Fruit fly (Drosophila melanogaster) whole organism, embryonic: Measurements from ENCODE around the gene CG45307.
A peak's percentile ranks its signal among the peaks of the same experiment; 100 is the strongest.

Source experiments
- Adf1 ChIP-seq: fragments of 200-800 bp; sonication (Bioruptor generic); IDR thresholded peaks from 2 replicates; pipeline ENCODE4 v1.3.6; 2022; ENCODE audit warnings: missing biosample characterization, missing genetic modification characterization
- Aef1 ChIP-seq: fragments of 200-800 bp; sonication (Bioruptor generic); IDR thresholded peaks from 3 replicates; pipeline ENCODE4 v1.3.6; 2022; ENCODE audit warnings: missing biosample characterization, missing genetic modification characterization
- Atf3 ChIP-seq: fragments of 200-800 bp; sonication (Bioruptor generic); optimal IDR thresholded peaks from 3 replicates; lab custom pipeline; 2016; ENCODE audit warnings: missing biosample characterization, missing genetic modification characterization
- Atf6 ChIP-seq: fragments of 200-800 bp; sonication (Bioruptor generic); IDR thresholded peaks from 2 replicates; pipeline ENCODE4 v1.3.6; 2022; ENCODE audit warnings: missing biosample characterization, missing genetic modification characterization
- B-H2 ChIP-seq: fragments of 200-800 bp; sonication (Bioruptor generic); optimal IDR thresholded peaks from 2 replicates; lab custom pipeline; 2018; ENCODE audit warnings: missing biosample characterization, mild to moderate bottlenecking, missing genetic modification characterization
- Bgb ChIP-seq: fragments of 200-800 bp; sonication (Bioruptor generic); IDR thresholded peaks from 2 replicates; pipeline ENCODE4 v1.3.6; 2022; ENCODE audit warnings: missing biosample characterization, missing genetic modification characterization; ENCODE audit not compliant: partially characterized antibody
- Blimp-1 ChIP-seq: fragments of 200-800 bp; sonication (Bioruptor generic); optimal IDR thresholded peaks from 3 replicates; lab custom pipeline; 2018; ENCODE audit warnings: missing biosample characterization, missing genetic modification characterization, mild to moderate bottlenecking, moderate library complexity, missing genetic modification reagents
- CG10543 ChIP-seq: fragments of 200-800 bp; sonication (Bioruptor generic); optimal IDR thresholded peaks from 3 replicates; lab custom pipeline; 2017; ENCODE audit warnings: missing biosample characterization, mild to moderate bottlenecking, missing genetic modification characterization, moderate library complexity
- CG12219 ChIP-seq: fragments of 200-800 bp; sonication (Bioruptor generic); optimal IDR thresholded peaks from 3 replicates; lab custom pipeline; 2018; ENCODE audit warnings: missing biosample characterization, mild to moderate bottlenecking, missing genetic modification characterization
- CG1233 ChIP-seq: fragments of 200-800 bp; sonication (Bioruptor generic); optimal IDR thresholded peaks from 4 replicates; lab custom pipeline; 2018; ENCODE audit warnings: missing biosample characterization, mild to moderate bottlenecking, missing genetic modification characterization
- CG13123 ChIP-seq: fragments of 200-800 bp; sonication (Bioruptor generic); optimal IDR thresholded peaks from 2 replicates; lab custom pipeline; 2016; ENCODE audit warnings: missing biosample characterization, missing genetic modification characterization
- CG13296 ChIP-seq: fragments of 200-800 bp; sonication (Bioruptor generic); optimal IDR thresholded peaks from 3 replicates; lab custom pipeline; 2018; ENCODE audit warnings: missing biosample characterization, mild to moderate bottlenecking, missing genetic modification characterization
- CG13624 ChIP-seq: fragments of 200-800 bp; sonication (Bioruptor generic); optimal IDR thresholded peaks from 2 replicates; lab custom pipeline; 2016; ENCODE audit warnings: missing biosample characterization, missing genetic modification characterization
- CG30403 ChIP-seq: fragments of 200-800 bp; sonication (Bioruptor generic); optimal IDR thresholded peaks from 3 replicates; lab custom pipeline; 2016; ENCODE audit warnings: missing biosample characterization, missing genetic modification characterization
- CG31224 ChIP-seq: fragments of 200-800 bp; sonication (Bioruptor generic); IDR thresholded peaks from 2 replicates; pipeline ENCODE4 v1.3.6; 2022; ENCODE audit warnings: missing biosample characterization, missing genetic modification characterization
- CG31365 ChIP-seq: fragments of 200-800 bp; sonication (Bioruptor generic); optimal IDR thresholded peaks from 2 replicates; lab custom pipeline; 2018; ENCODE audit warnings: missing biosample characterization, mild to moderate bottlenecking, missing genetic modification characterization
- CG3163 ChIP-seq: fragments of 200-800 bp; sonication (Bioruptor generic); optimal IDR thresholded peaks from 3 replicates; lab custom pipeline; 2016; ENCODE audit warnings: missing biosample characterization, missing genetic modification characterization
- CG3281 ChIP-seq: fragments of 200-800 bp; sonication (Bioruptor generic); optimal IDR thresholded peaks from 3 replicates; lab custom pipeline; 2017; ENCODE audit warnings: missing biosample characterization, mild to moderate bottlenecking, missing genetic modification characterization
- CG34224 ChIP-seq: fragments of 200-800 bp; sonication (Bioruptor generic); IDR thresholded peaks from 3 replicates; pipeline ENCODE4 v1.3.6; 2022; ENCODE audit warnings: missing biosample characterization, missing genetic modification characterization; ENCODE audit not compliant: partially characterized antibody
- CG4424 ChIP-seq: fragments of 200-800 bp; sonication (Bioruptor generic); optimal IDR thresholded peaks from 3 replicates; lab custom pipeline; 2016; ENCODE audit warnings: missing biosample characterization, missing genetic modification characterization
- CG6854 ChIP-seq: fragments of 200-800 bp; sonication (Bioruptor generic); optimal IDR thresholded peaks from 3 replicates; lab custom pipeline; 2017; ENCODE audit warnings: missing biosample characterization, mild to moderate bottlenecking, missing genetic modification characterization
- CG8290 ChIP-seq, 3 experiments: fragments of 200-800 bp; sonication (Bioruptor generic); optimal IDR thresholded peaks; 2 replicates each; lab custom pipeline; 2016 to 2019; ENCODE audit warnings: missing biosample characterization in 3 of 3, missing genetic modification characterization in 3 of 3, mild to moderate bottlenecking in 2 of 3, moderate library complexity in 1 of 3
- CG8924 ChIP-seq: fragments of 200-800 bp; optimal IDR thresholded peaks from 3 replicates; lab custom pipeline; 2019; ENCODE audit warnings: missing biosample characterization, mild to moderate bottlenecking, missing genetic modification characterization, moderate library complexity
- CG9797 ChIP-seq: fragments of 200-800 bp; sonication (Bioruptor generic); optimal IDR thresholded peaks from 3 replicates; lab custom pipeline; 2018; ENCODE audit warnings: missing biosample characterization, mild to moderate bottlenecking, missing genetic modification characterization
- Dbx ChIP-seq: fragments of 200-800 bp; sonication (Bioruptor generic); IDR thresholded peaks from 3 replicates; pipeline ENCODE4 v1.3.6; 2022; ENCODE audit warnings: missing biosample characterization, missing genetic modification characterization
- Fer1 ChIP-seq: fragments of 200-800 bp; sonication (Bioruptor generic); optimal IDR thresholded peaks from 2 replicates; lab custom pipeline; 2017; ENCODE audit warnings: missing biosample characterization, mild to moderate bottlenecking, missing genetic modification characterization
- Hmr ChIP-seq: fragments of 200-800 bp; sonication (Bioruptor generic); optimal IDR thresholded peaks from 3 replicates; lab custom pipeline; 2017; ENCODE audit warnings: mild to moderate bottlenecking, missing biosample characterization, missing genetic modification reagents, missing genetic modification characterization
- Med ChIP-seq: fragments of 200-800 bp; sonication (Bioruptor generic); peaks from one replicate; lab custom pipeline; 2016; ENCODE audit warnings: missing biosample characterization, missing genetic modification characterization, mild to moderate bottlenecking, inconsistent platforms, moderate library complexity
- Nf-YC ChIP-seq: fragments of 200-800 bp; optimal IDR thresholded peaks from 3 replicates; lab custom pipeline; 2019; ENCODE audit warnings: missing biosample characterization, mild to moderate bottlenecking, missing genetic modification characterization, moderate library complexity
- TFAM ChIP-seq: fragments of 200-800 bp; sonication (Bioruptor generic); optimal IDR thresholded peaks from 2 replicates; lab custom pipeline; 2017; ENCODE audit warnings: missing biosample characterization, missing genetic modification characterization, inconsistent platforms
- Taf1 ChIP-seq: fragments of 200-800 bp; sonication (Bioruptor generic); IDR thresholded peaks from 2 replicates; pipeline ENCODE4 v1.3.6; 2022; ENCODE audit warnings: missing biosample characterization, missing genetic modification characterization
- YL-1 ChIP-seq: fragments of 200-800 bp; sonication (Bioruptor generic); optimal IDR thresholded peaks from 3 replicates; lab custom pipeline; 2017; ENCODE audit warnings: missing biosample characterization, mild to moderate bottlenecking, missing genetic modification characterization
- abd-A ChIP-seq: fragments of 200-800 bp; sonication (Bioruptor generic); optimal IDR thresholded peaks from 3 replicates; lab custom pipeline; 2019; ENCODE audit warnings: missing biosample characterization, mild to moderate bottlenecking, missing genetic modification characterization, moderate library complexity
- cg ChIP-seq: fragments of 200-800 bp; sonication (Bioruptor generic); optimal IDR thresholded peaks from 3 replicates; lab custom pipeline; 2019; ENCODE audit warnings: missing biosample characterization, mild to moderate bottlenecking, missing genetic modification characterization, moderate library complexity
- chinmo ChIP-seq: fragments of 200-800 bp; sonication (Bioruptor generic); IDR thresholded peaks from 4 replicates; pipeline ENCODE4 v1.3.6; 2022; ENCODE audit warnings: missing biosample characterization, missing genetic modification characterization; ENCODE audit not compliant: partially characterized antibody
- gcm ChIP-seq: fragments of 200-800 bp; sonication (Bioruptor generic); optimal IDR thresholded peaks from 2 replicates; lab custom pipeline; 2019; ENCODE audit warnings: missing biosample characterization, mild to moderate bottlenecking, missing genetic modification characterization, moderate library complexity
- gro ChIP-seq: fragments of 200-800 bp; sonication (Bioruptor generic); optimal IDR thresholded peaks from 2 replicates; lab custom pipeline; 2016; ENCODE audit warnings: missing biosample characterization, missing genetic modification characterization
- lab ChIP-seq: fragments of 200-800 bp; sonication (Bioruptor generic); optimal IDR thresholded peaks from 3 replicates; lab custom pipeline; 2017; ENCODE audit warnings: missing biosample characterization, missing genetic modification characterization, mild to moderate bottlenecking, moderate library complexity, missing genetic modification reagents
- mirr ChIP-seq: fragments of 200-800 bp; sonication (Bioruptor generic); optimal IDR thresholded peaks from 3 replicates; lab custom pipeline; 2018; ENCODE audit warnings: missing biosample characterization, mild to moderate bottlenecking, missing genetic modification characterization
- otp ChIP-seq: fragments of 200-800 bp; sonication (Bioruptor generic); IDR thresholded peaks from 3 replicates; pipeline ENCODE4, ENCODE4 v1.3.6; 2022; ENCODE audit warnings: missing biosample characterization, missing genetic modification characterization
- pros ChIP-seq: fragments of 200-800 bp; sonication (Bioruptor generic); optimal IDR thresholded peaks from 3 replicates; lab custom pipeline; 2019; ENCODE audit warnings: missing biosample characterization, mild to moderate bottlenecking, missing genetic modification characterization, moderate library complexity
- scrt ChIP-seq: fragments of 200-800 bp; sonication (Bioruptor generic); optimal IDR thresholded peaks from 2 replicates; lab custom pipeline; 2018; ENCODE audit warnings: missing biosample characterization, mild to moderate bottlenecking, missing genetic modification characterization, moderate library complexity
- sd ChIP-seq: fragments of 200-800 bp; sonication (Bioruptor generic); optimal IDR thresholded peaks from 3 replicates; lab custom pipeline; 2018; ENCODE audit warnings: missing biosample characterization, mild to moderate bottlenecking, missing genetic modification characterization, moderate library complexity
- sens ChIP-seq: fragments of 200-800 bp; sonication (Bioruptor generic); peaks from one replicate; lab custom pipeline; 2016; ENCODE audit warnings: missing biosample characterization, missing genetic modification characterization
- shn ChIP-seq: fragments of 200-800 bp; sonication (Bioruptor generic); optimal IDR thresholded peaks from 3 replicates; lab custom pipeline; 2016; ENCODE audit warnings: missing biosample characterization, missing genetic modification characterization
- sob ChIP-seq: fragments of 200-800 bp; sonication (Bioruptor generic); IDR thresholded peaks from 2 replicates; pipeline ENCODE4 v1.3.6; 2022; ENCODE audit warnings: missing biosample characterization, missing genetic modification characterization
- wek ChIP-seq: fragments of 200-800 bp; sonication (Bioruptor generic); optimal IDR thresholded peaks from 3 replicates; lab custom pipeline; 2018; ENCODE audit warnings: missing biosample characterization, mild to moderate bottlenecking, missing genetic modification characterization, moderate library complexity

CG45307 gene

DNA sequence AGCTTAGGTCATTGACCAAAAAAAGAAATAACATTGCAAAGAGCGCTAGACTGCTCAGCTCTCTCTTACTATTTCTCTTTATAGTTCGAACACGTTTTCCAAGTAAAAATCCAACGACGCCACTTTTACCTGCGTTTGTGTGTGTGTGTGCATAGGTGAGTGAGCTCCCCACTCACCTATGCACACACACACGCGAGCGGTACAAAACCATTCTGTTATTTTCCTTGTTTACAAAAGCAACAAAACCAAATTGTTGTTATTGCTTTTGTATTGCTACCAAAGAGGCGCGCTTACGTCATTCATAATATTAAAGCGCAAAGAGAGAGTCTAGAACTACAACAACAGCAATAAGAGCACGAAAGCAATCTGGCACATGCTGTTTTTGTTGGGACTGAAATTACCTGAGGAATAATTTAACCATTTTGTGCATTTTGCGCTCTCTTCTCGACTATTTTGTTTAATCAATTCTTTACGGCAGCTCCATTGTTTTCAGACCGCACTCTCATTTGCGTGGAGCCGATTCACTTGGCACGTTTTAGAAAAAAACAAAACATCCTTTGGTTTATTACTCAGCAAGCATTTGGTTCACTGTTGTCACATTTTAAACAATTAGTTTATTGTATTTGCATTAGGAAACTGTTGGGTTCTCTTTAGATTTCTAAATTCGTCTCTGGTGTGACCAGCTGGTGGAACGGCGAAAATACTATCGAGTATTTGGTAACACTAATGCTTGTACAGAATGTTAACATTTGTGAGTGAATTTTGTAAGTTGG is 11.8 kb downstream of the CG45307 start, which contains the start of gene raw (continued):
- peak; percentile 46; the same call in 1 of the 2 replicates for TF ChIP-seq sob (GFP tag; lab: Robert Waterston, UW)
- TF ChIP-seq YL-1 (GFP tag; lab: Kevin White, UChicago): peak; percentile 16
- peak; percentile 5 for TF ChIP-seq scrt (GFP tag; lab: Kevin White, UChicago)
- no peak for TF ChIP-seq otp
- peak; percentile 50 for TF ChIP-seq CG13624 (GFP tag; lab: Kevin White, UChicago)
- TF ChIP-seq Aef1 (GFP tag; lab: Robert Waterston, UW): peak; percentile 58; the same call in 2 of the 3 replicates
- no peak for TF ChIP-seq CG8290 (GFP tag; optimal IDR thresholded peaks at IDR 0.05; lab: Kevin White, UChicago)
- peak in 1 of 2 experiments; percentile 24 for TF ChIP-seq CG8290 (tag; optimal IDR thresholded peaks at IDR 0.05; lab: Kevin White, UChicago)
- TF ChIP-seq Fer1 (GFP tag; lab: Kevin White, UChicago): peak; percentile 66
- peak; percentile 68 for TF ChIP-seq CG9797
- TF ChIP-seq Dbx: peak; percentile 29; the same call in 1 of the 3 replicates
- peak; percentile 99 for TF ChIP-seq CG3163 (GFP tag; lab: Kevin White, UChicago)
- TF ChIP-seq Bgb (GFP tag; lab: Robert Waterston, UW): 0 out of 2 replicates have a peak, but pooled peaks have one; percentile 3
- peak; percentile 20 for TF ChIP-seq CG31365 (tag; lab: Kevin White, UChicago)
- TF ChIP-seq CG1233 (GFP tag; lab: Kevin White, UChicago): peak; percentile 21
- no peak for TF ChIP-seq shn (GFP tag; lab: Kevin White, UChicago)
- TF ChIP-seq B-H2 (GFP tag; lab: Kevin White, UChicago): peak; percentile 53
- TF ChIP-seq CG13296 (GFP tag; lab: Kevin White, UChicago): peak; percentile 14
- peak; percentile 93 for TF ChIP-seq cg (GFP tag; lab: Kevin White, UChicago)
- no peak for TF ChIP-seq CG31224 (GFP tag; lab: Robert Waterston, UW)
- TF ChIP-seq abd-A (tag; lab: Kevin White, UChicago): peak; percentile 86
- peak; percentile 37 for TF ChIP-seq pros (GFP tag; lab: Kevin White, UChicago)
- peak; percentile 60 for TF ChIP-seq sd
- TF ChIP-seq CG12219 (GFP tag; lab: Kevin White, UChicago): peak; percentile 17
- TF ChIP-seq sens (GFP tag; lab: Kevin White, UChicago): peak; percentile 85
- TF ChIP-seq Nf-YC (tag; lab: Kevin White, UChicago): peak; percentile 4
- TF ChIP-seq CG34224: 0 out of 3 replicates have a peak, but pooled peaks have one; percentile 37
- peak; percentile 85 for TF ChIP-seq CG8924
- peak; percentile 17 for TF ChIP-seq gro
- TF ChIP-seq chinmo (GFP tag; lab: Robert Waterston, UW): peak; percentile 96
- no peak for TF ChIP-seq CG30403 (GFP tag; lab: Kevin White, UChicago)
- TF ChIP-seq Hmr (GFP tag; lab: Kevin White, UChicago): peak; percentile 29
- peak; percentile 60 for TF ChIP-seq CG10543
- peak; percentile 68 for TF ChIP-seq mirr (GFP tag; lab: Kevin White, UChicago)
- peak; percentile 8 for TF ChIP-seq wek (GFP tag; lab: Kevin White, UChicago)
- TF ChIP-seq Taf1 (GFP tag; lab: Robert Waterston, UW): no peak
- peak; percentile 12 for TF ChIP-seq CG6854 (GFP tag; lab: Kevin White, UChicago)
- TF ChIP-seq Adf1: 0 out of 2 replicates have a peak, but pooled peaks have one; percentile 13
- no peak for TF ChIP-seq CG13123 (GFP tag; lab: Kevin White, UChicago)
- TF ChIP-seq TFAM (GFP tag; lab: Kevin White, UChicago): no peak
- peak; percentile 20 for TF ChIP-seq Blimp-1 (GFP tag; lab: Kevin White, UChicago)
- peak; percentile 12 for TF ChIP-seq CG3281 (GFP tag; lab: Kevin White, UChicago)
- no peak for TF ChIP-seq CG4424 (GFP tag; lab: Kevin White, UChicago)
- peak; percentile 86 for TF ChIP-seq Atf3
- TF ChIP-seq Med (GFP tag; lab: Kevin White, UChicago): peak; percentile 75
- TF ChIP-seq lab (GFP tag; lab: Kevin White, UChicago): peak; percentile 42
- peak; percentile 2 for TF ChIP-seq gcm
- peak; percentile 14; the same call in 1 of the 2 replicates for TF ChIP-seq Atf6 (GFP tag; lab: Robert Waterston, UW)
